Fruit fly (Drosophila melanogaster): ENCODE data around the gene ND-ACP.

The ND-ACP gene

dm6 chr3L:1302234-1302949 lies 27.4 kb upstream of the ND-ACP start, which contains the start of the genes Rac1 and Acat2 (continued):
- peak; percentile 54 for TF ChIP-seq BEAF-32 (GFP tag; optimal IDR thresholded peaks at IDR 0.05)
- peak; percentile 42 for TF ChIP-seq CG2120 (GFP tag; optimal IDR thresholded peaks at IDR 0.05)
- peak; percentile 95 for TF ChIP-seq Sin3A (optimal IDR thresholded peaks at IDR 0.05)
- no peak for TF ChIP-seq ewg (GFP tag; optimal IDR thresholded peaks at IDR 0.05)
- TF ChIP-seq sens-2 (GFP tag; IDR thresholded peaks at IDR 0.05), result no peak
- no peak for TF ChIP-seq CG10543 (GFP tag; optimal IDR thresholded peaks at IDR 0.05)
- peak; percentile 20 for TF ChIP-seq zf30C (GFP tag; optimal IDR thresholded peaks at IDR 0.05)
- TF ChIP-seq NC2β (GFP tag; optimal IDR thresholded peaks at IDR 0.05), result peak; percentile 5
- TF ChIP-seq CG17829 (tag; optimal IDR thresholded peaks at IDR 0.05), result peak; percentile 55
- TF ChIP-seq chinmo (GFP tag; IDR thresholded peaks at IDR 0.05; ENCODE audit: partially characterized antibody), result no peak
- TF ChIP-seq Mes4 (GFP tag; optimal IDR thresholded peaks at IDR 0.05), result peak; percentile 13
- peak; percentile 85 for TF ChIP-seq pzg (GFP tag; optimal IDR thresholded peaks at IDR 0.05)
- no peak for TF ChIP-seq exex (tag; optimal IDR thresholded peaks at IDR 0.05)
- TF ChIP-seq HmgZ (tag; optimal IDR thresholded peaks at IDR 0.05), result peak; percentile 17
- no peak for TF ChIP-seq Dbx (GFP tag; IDR thresholded peaks at IDR 0.05)
- no peak for TF ChIP-seq gsb (GFP tag; IDR thresholded peaks at IDR 0.05)
- TF ChIP-seq CG15514 (GFP tag; optimal IDR thresholded peaks at IDR 0.05), result peak; percentile 61
- no peak for TF ChIP-seq gsb-n (tag; optimal IDR thresholded peaks at IDR 0.05)
- peak; percentile 28 for TF ChIP-seq CG9727 (GFP tag; optimal IDR thresholded peaks at IDR 0.05)
- no peak for TF ChIP-seq her (GFP tag; optimal IDR thresholded peaks at IDR 0.05)
- TF ChIP-seq CG14050 (GFP tag; IDR thresholded peaks at IDR 0.05), result no peak
- no peak for TF ChIP-seq Hr3 (GFP tag; optimal IDR thresholded peaks at IDR 0.05)
- peak; percentile 50 for TF ChIP-seq CG10267 (tag; optimal IDR thresholded peaks at IDR 0.05)
- peak in 1 of 2 experiments; percentile 23 for TF ChIP-seq crp (GFP tag; optimal IDR thresholded peaks at IDR 0.05)
- peak; percentile 41 for TF ChIP-seq Sry-δ (GFP tag; optimal IDR thresholded peaks at IDR 0.05)
- no peak for TF ChIP-seq Chrac-16 (GFP tag; optimal IDR thresholded peaks at IDR 0.05)
- TF ChIP-seq MBD-R2 (GFP tag; IDR thresholded peaks at IDR 0.05), result peak; percentile 63
- peak; percentile 18 for TF ChIP-seq sd (tag; optimal IDR thresholded peaks at IDR 0.05)
- TF ChIP-seq CG15601 (tag; optimal IDR thresholded peaks at IDR 0.05), result peak; percentile 17
- TF ChIP-seq vvl (GFP tag; IDR thresholded peaks at IDR 0.05), result peak; percentile 27; the same call in 1 of the 2 replicates
- TF ChIP-seq CG13123 (GFP tag; optimal IDR thresholded peaks at IDR 0.05), result peak; percentile 5
- peak; percentile 94 for TF ChIP-seq CG7357 (GFP tag; IDR thresholded peaks at IDR 0.05)
- TF ChIP-seq crol (GFP tag; IDR thresholded peaks at IDR 0.05), result no peak
- no peak for TF ChIP-seq tx (GFP tag; optimal IDR thresholded peaks at IDR 0.05)
- TF ChIP-seq CG13287 (GFP tag; IDR thresholded peaks at IDR 0.05; ENCODE audit: partially characterized antibody), result peak; percentile 19; the same call in 1 of the 2 replicates
- peak; percentile 31 for TF ChIP-seq CG8924 (tag; optimal IDR thresholded peaks at IDR 0.05)
- no peak for TF ChIP-seq CG17912 (GFP tag; optimal IDR thresholded peaks at IDR 0.05)
- TF ChIP-seq CTCF (GFP tag; optimal IDR thresholded peaks at IDR 0.05), result no peak
- peak; percentile 38; the same call in 1 of the 3 replicates for TF ChIP-seq knrl (GFP tag; IDR thresholded peaks at IDR 0.05; ENCODE audit: partially characterized antibody)
- TF ChIP-seq CG30020 (tag; optimal IDR thresholded peaks at IDR 0.05), result peak; percentile 79
- no peak for TF ChIP-seq CG5180 (GFP tag; optimal IDR thresholded peaks at IDR 0.05)
- no peak for TF ChIP-seq Awh (GFP tag; IDR thresholded peaks at IDR 0.05)
- peak in 1 of 2 experiments; percentile 35 for TF ChIP-seq Pdp1 (GFP tag; optimal IDR thresholded peaks at IDR 0.05)
- TF ChIP-seq CG10654 (GFP tag; optimal IDR thresholded peaks at IDR 0.05), result no peak
- no peak for TF ChIP-seq CG15479 (GFP tag; optimal IDR thresholded peaks at IDR 0.05)
- peak; percentile 72 for TF ChIP-seq Lhr (GFP tag; optimal IDR thresholded peaks at IDR 0.05)
- TF ChIP-seq CG12391 (tag; optimal IDR thresholded peaks at IDR 0.05), result peak; percentile 57
- peak; percentile 40 for TF ChIP-seq CG1603 (tag; optimal IDR thresholded peaks at IDR 0.05)
- no peak for TF ChIP-seq CG12071 (GFP tag; optimal IDR thresholded peaks at IDR 0.05)
